Worm (Caenorhabditis elegans): ENCODE results near the gene nhr-36.

The nhr-36 gene

ce11 chrV:9261492-9261891 lies at the start of gene nhr-36:
Gene nhr-36 (minus strand): TSS chrV:9261592.
- TF ChIP-seq pes-1 (GFP tag; IDR thresholded peaks at IDR 0.05) (no peak), F13C5.2 (tag; optimal IDR thresholded peaks at IDR 0.05) (no peak), sea-1 (GFP tag; conservative IDR thresholded peaks at IDR 0.05) (no peak), scrt-1 (GFP tag; IDR thresholded peaks at IDR 0.05) (no peak), ceh-36 (tag; optimal IDR thresholded peaks at IDR 0.05) (no peak), hmbx-1 (tag; optimal IDR thresholded peaks at IDR 0.05) (no peak), ets-7 (tag; optimal IDR thresholded peaks at IDR 0.05) (no peak), ama-1 (optimal IDR thresholded peaks at IDR 0.05) (no peak), hnd-1 (tag; optimal IDR thresholded peaks at IDR 0.05) (no peak), ceh-13 (GFP tag; optimal IDR thresholded peaks at IDR 0.05) (no peak), flt-1 (GFP tag; IDR thresholded peaks at IDR 0.05) (no peak), aly-1 (tag; optimal IDR thresholded peaks at IDR 0.05) (no peak), tbx-37 (GFP tag; conservative IDR thresholded peaks at IDR 0.05) (no peak), tra-4 (tag; optimal IDR thresholded peaks at IDR 0.05) (no peak), hmg-4 (GFP tag; optimal IDR thresholded peaks at IDR 0.05) (no peak), tbx-11 (GFP tag; IDR thresholded peaks at IDR 0.05) (no peak), B0310.2 (tag; optimal IDR thresholded peaks at IDR 0.05) (no peak)

DNA sequence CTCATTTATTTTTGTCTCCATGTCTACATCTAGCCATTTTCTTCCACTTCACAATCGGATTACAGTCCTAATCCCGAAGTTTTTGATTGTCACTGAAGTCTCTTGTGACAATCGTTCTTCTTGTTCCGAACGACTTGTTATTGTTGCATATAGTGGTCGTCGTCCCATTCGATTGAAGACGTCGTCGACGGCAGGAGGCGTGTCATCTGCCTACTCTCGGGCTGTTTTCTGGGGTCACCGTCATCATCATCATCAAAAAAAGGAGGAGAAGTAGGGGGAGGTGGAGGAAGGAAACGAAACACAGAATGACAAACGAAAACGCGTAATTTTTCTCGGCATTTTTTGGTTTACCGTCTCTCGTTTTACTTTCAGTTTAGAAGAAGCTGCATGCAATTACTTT lies 43.7 kb upstream of the nhr-36 start, which contains the start of gene F44A2.3:
Gene F44A2.3 (plus strand): TSS at position 301 of the 400 bp plus-strand sequence.
- no peak for TF ChIP-seq flt-1 (GFP tag; IDR thresholded peaks at IDR 0.05)
- no peak for TF ChIP-seq F13C5.2 (tag; optimal IDR thresholded peaks at IDR 0.05)
- TF ChIP-seq ceh-13 (GFP tag; optimal IDR thresholded peaks at IDR 0.05): no peak
- TF ChIP-seq B0310.2 (tag; optimal IDR thresholded peaks at IDR 0.05): no peak
- no peak for TF ChIP-seq hnd-1 (tag; optimal IDR thresholded peaks at IDR 0.05)
- no peak for TF ChIP-seq hmg-4 (GFP tag; optimal IDR thresholded peaks at IDR 0.05)
- no peak for TF ChIP-seq ceh-36 (tag; optimal IDR thresholded peaks at IDR 0.05)
- TF ChIP-seq tra-4 (tag; optimal IDR thresholded peaks at IDR 0.05): no peak

ce11 chrV:9303026-9303425 lies 41.6 kb upstream of the nhr-36 start, which contains the start of gene nhr-39:
Gene nhr-39 (plus strand): TSS chrV:9303326.
- no peak for TF ChIP-seq ceh-36 (tag; optimal IDR thresholded peaks at IDR 0.05)
- TF ChIP-seq sea-1 (GFP tag; conservative IDR thresholded peaks at IDR 0.05): no peak
- TF ChIP-seq ama-1 (optimal IDR thresholded peaks at IDR 0.05): no peak
- TF ChIP-seq ets-7 (tag; optimal IDR thresholded peaks at IDR 0.05): no peak
- no peak for TF ChIP-seq hmg-4 (GFP tag; optimal IDR thresholded peaks at IDR 0.05)
- no peak for TF ChIP-seq scrt-1 (GFP tag; IDR thresholded peaks at IDR 0.05)
- TF ChIP-seq B0310.2 (tag; optimal IDR thresholded peaks at IDR 0.05): no peak
- TF ChIP-seq tbx-11 (GFP tag; IDR thresholded peaks at IDR 0.05): no peak
- TF ChIP-seq pes-1 (GFP tag; IDR thresholded peaks at IDR 0.05): no peak
- no peak for TF ChIP-seq aly-1 (tag; optimal IDR thresholded peaks at IDR 0.05)
- no peak for TF ChIP-seq tbx-37 (GFP tag; conservative IDR thresholded peaks at IDR 0.05)
- TF ChIP-seq F13C5.2 (tag; optimal IDR thresholded peaks at IDR 0.05): no peak
- TF ChIP-seq hnd-1 (tag; optimal IDR thresholded peaks at IDR 0.05): no peak
- no peak for TF ChIP-seq hmbx-1 (tag; optimal IDR thresholded peaks at IDR 0.05)
- no peak for TF ChIP-seq ceh-13 (GFP tag; optimal IDR thresholded peaks at IDR 0.05)
- TF ChIP-seq flt-1 (GFP tag; IDR thresholded peaks at IDR 0.05): no peak
- TF ChIP-seq tra-4 (tag; optimal IDR thresholded peaks at IDR 0.05): no peak

DNA sequence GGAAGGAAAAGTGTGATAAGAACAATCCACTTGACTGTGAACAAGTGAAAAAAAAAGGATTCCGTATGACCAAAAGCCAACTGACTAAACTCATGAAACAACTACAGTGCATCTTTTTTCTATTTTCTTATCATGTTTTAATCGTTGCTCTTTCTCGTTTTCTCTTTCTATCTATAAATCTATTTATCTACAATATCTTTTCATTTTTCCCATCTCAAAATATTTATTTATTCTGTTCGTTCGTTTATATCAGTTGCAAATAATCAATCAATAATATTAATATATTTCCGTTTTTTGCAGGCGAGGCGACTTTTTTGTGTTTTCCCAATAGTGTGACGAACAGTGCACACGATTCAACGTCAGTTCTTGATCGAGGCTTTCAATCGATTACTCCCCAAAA lies 35.9 kb upstream of the nhr-36 start, which contains the start of gene F44A2.5:
Gene F44A2.5 (plus strand): TSS at position 301 of the 400 bp plus-strand sequence.
- no peak for TF ChIP-seq ceh-36 (tag; optimal IDR thresholded peaks at IDR 0.05)
- TF ChIP-seq ama-1 (optimal IDR thresholded peaks at IDR 0.05): no peak
- no peak for TF ChIP-seq ceh-13 (GFP tag; optimal IDR thresholded peaks at IDR 0.05)
- no peak for TF ChIP-seq aly-1 (tag; optimal IDR thresholded peaks at IDR 0.05)
- no peak for TF ChIP-seq tbx-11 (GFP tag; IDR thresholded peaks at IDR 0.05)
- TF ChIP-seq hmg-4 (GFP tag; optimal IDR thresholded peaks at IDR 0.05): no peak
- no peak for TF ChIP-seq F13C5.2 (tag; optimal IDR thresholded peaks at IDR 0.05)
- TF ChIP-seq hnd-1 (tag; optimal IDR thresholded peaks at IDR 0.05): no peak
- no peak for TF ChIP-seq B0310.2 (tag; optimal IDR thresholded peaks at IDR 0.05)
- TF ChIP-seq flt-1 (GFP tag; IDR thresholded peaks at IDR 0.05): no peak
- TF ChIP-seq sea-1 (GFP tag; conservative IDR thresholded peaks at IDR 0.05): no peak
- TF ChIP-seq tbx-37 (GFP tag; conservative IDR thresholded peaks at IDR 0.05): no peak
- no peak for TF ChIP-seq ets-7 (tag; optimal IDR thresholded peaks at IDR 0.05)
- TF ChIP-seq tra-4 (tag; optimal IDR thresholded peaks at IDR 0.05): no peak
- no peak for TF ChIP-seq pes-1 (GFP tag; IDR thresholded peaks at IDR 0.05)
- TF ChIP-seq hmbx-1 (tag; optimal IDR thresholded peaks at IDR 0.05): no peak

DNA sequence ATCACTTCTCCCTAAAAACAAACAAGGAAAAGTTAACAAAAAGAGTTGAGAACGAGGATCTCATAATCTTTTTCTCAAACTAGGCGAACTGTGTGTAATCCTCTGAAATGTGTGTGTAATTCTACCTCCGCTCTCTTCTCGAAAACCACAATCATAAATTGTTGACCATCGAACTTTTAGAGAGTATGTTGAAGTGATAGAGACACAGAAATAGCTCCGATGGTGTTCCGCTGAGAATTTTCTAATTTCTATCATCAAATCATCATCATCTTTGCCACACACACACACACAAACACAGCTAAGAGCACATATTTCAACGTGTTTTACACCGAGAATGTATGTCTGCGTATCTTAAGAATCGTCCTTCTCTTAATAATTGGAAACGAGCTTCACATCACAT lies 34.2 kb upstream of the nhr-36 start:
- no peak for TF ChIP-seq tbx-11 (GFP tag; IDR thresholded peaks at IDR 0.05)
- no peak for TF ChIP-seq hmbx-1 (tag; optimal IDR thresholded peaks at IDR 0.05)
- no peak for TF ChIP-seq aly-1 (tag; optimal IDR thresholded peaks at IDR 0.05)
- TF ChIP-seq hnd-1 (tag; optimal IDR thresholded peaks at IDR 0.05): no peak

- TF ChIP-seq ama-1 (optimal IDR thresholded peaks at IDR 0.05): no peak
- peak; percentile 47 for TF ChIP-seq hmg-4 (GFP tag; optimal IDR thresholded peaks at IDR 0.05)
- TF ChIP-seq B0310.2 (tag; optimal IDR thresholded peaks at IDR 0.05): no peak
- TF ChIP-seq hnd-1 (tag; optimal IDR thresholded peaks at IDR 0.05): no peak
- no peak for TF ChIP-seq pes-1 (GFP tag; IDR thresholded peaks at IDR 0.05)
- no peak for TF ChIP-seq tbx-37 (GFP tag; conservative IDR thresholded peaks at IDR 0.05)
- 0 out of 2 replicates have a peak, but pooled peaks have one; percentile 41 for TF ChIP-seq scrt-1 (GFP tag; IDR thresholded peaks at IDR 0.05)
- TF ChIP-seq sea-1 (GFP tag; conservative IDR thresholded peaks at IDR 0.05): no peak
- TF ChIP-seq ceh-13 (GFP tag; optimal IDR thresholded peaks at IDR 0.05): no peak
- no peak for TF ChIP-seq ets-7 (tag; optimal IDR thresholded peaks at IDR 0.05)
Observed at ce11 chrV:9293359-9293758, 32.0 kb upstream of the nhr-36 start.

ce11 chrV:9291919-9292318 lies 30.5 kb upstream of the nhr-36 start, which contains the start of gene ZK682.7:
Gene ZK682.7 (minus strand): TSS chrV:9292165.
- TF ChIP-seq ceh-13 (GFP tag; optimal IDR thresholded peaks at IDR 0.05) (no peak), pes-1 (GFP tag; IDR thresholded peaks at IDR 0.05) (no peak)

DNA sequence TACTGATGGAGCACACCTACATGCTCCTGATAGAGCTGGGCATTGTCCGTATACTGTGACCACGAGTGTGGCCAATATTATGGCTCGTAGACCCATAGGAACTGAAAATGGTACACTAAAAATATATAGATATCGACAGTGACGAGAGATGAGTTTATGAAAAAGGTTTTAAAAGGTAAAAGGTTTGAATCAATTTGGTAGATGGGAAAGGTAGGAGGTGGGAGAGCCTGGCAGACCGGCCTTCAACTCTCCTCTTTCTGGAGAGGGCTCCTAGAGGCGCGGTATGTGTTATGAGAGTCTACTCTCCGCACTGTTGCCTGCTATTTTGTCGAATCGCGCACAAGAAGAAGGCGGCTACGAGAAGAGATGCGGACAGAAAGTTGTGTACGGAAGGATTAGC lies 26.1 kb upstream of the nhr-36 start, which contains the start of gene lron-2:
Gene lron-2 (minus strand): TSS at position 101 of the 400 bp plus-strand sequence.
- TF ChIP-seq flt-1 (GFP tag; IDR thresholded peaks at IDR 0.05): no peak
- TF ChIP-seq ama-1 (optimal IDR thresholded peaks at IDR 0.05): no peak
- TF ChIP-seq hnd-1 (tag; optimal IDR thresholded peaks at IDR 0.05): no peak
- TF ChIP-seq hmg-4 (GFP tag; optimal IDR thresholded peaks at IDR 0.05): no peak
- TF ChIP-seq aly-1 (tag; optimal IDR thresholded peaks at IDR 0.05): no peak
- no peak for TF ChIP-seq ceh-36 (tag; optimal IDR thresholded peaks at IDR 0.05)
- no peak for TF ChIP-seq sea-1 (GFP tag; conservative IDR thresholded peaks at IDR 0.05)
- TF ChIP-seq B0310.2 (tag; optimal IDR thresholded peaks at IDR 0.05): no peak
- TF ChIP-seq F13C5.2 (tag; optimal IDR thresholded peaks at IDR 0.05): no peak
- TF ChIP-seq tbx-11 (GFP tag; IDR thresholded peaks at IDR 0.05): no peak
- no peak for TF ChIP-seq tbx-37 (GFP tag; conservative IDR thresholded peaks at IDR 0.05)
- TF ChIP-seq pes-1 (GFP tag; IDR thresholded peaks at IDR 0.05): no peak
- TF ChIP-seq scrt-1 (GFP tag; IDR thresholded peaks at IDR 0.05): no peak
- TF ChIP-seq hmbx-1 (tag; optimal IDR thresholded peaks at IDR 0.05): no peak
- TF ChIP-seq ceh-13 (GFP tag; optimal IDR thresholded peaks at IDR 0.05): no peak
- TF ChIP-seq tra-4 (tag; optimal IDR thresholded peaks at IDR 0.05): no peak
- no peak for TF ChIP-seq ets-7 (tag; optimal IDR thresholded peaks at IDR 0.05)

All from whole organism, early embryonic.